Fruit fly (Drosophila melanogaster) whole organism, embryonic: Measurements from ENCODE around the gene Mst89B.

ENCODE experiments used
- BEAF-32 ChIP-seq: fragments of 200-800 bp; sonication (Bioruptor generic); optimal IDR thresholded peaks from 3 replicates; lab custom pipeline; 2017; ENCODE audit warnings: missing biosample characterization, missing genetic modification characterization, mild to moderate bottlenecking, moderate library complexity, missing genetic modification reagents
- Bdp1 ChIP-seq: fragments of 200-800 bp; sonication (Bioruptor generic); optimal IDR thresholded peaks from 3 replicates; lab custom pipeline; 2016; ENCODE audit warnings: missing biosample characterization, missing genetic modification characterization
- Bgb ChIP-seq: fragments of 200-800 bp; sonication (Bioruptor generic); IDR thresholded peaks from 2 replicates; pipeline ENCODE4 v1.3.6; 2022; ENCODE audit warnings: missing biosample characterization, missing genetic modification characterization; ENCODE audit not compliant: partially characterized antibody
- CG14014 ChIP-seq: fragments of 200-800 bp; sonication (Bioruptor generic); IDR thresholded peaks from 2 replicates; pipeline ENCODE4 v1.3.6; 2022; ENCODE audit warnings: missing biosample characterization, missing genetic modification characterization
- CG14667 ChIP-seq: fragments of 200-800 bp; sonication (Bioruptor generic); IDR thresholded peaks from 2 replicates; pipeline ENCODE4 v1.3.6; 2022; ENCODE audit warnings: missing biosample characterization, missing genetic modification characterization
- CG14965 ChIP-seq: fragments of 200-800 bp; sonication (Bioruptor generic); optimal IDR thresholded peaks from 2 replicates; lab custom pipeline; 2016; ENCODE audit warnings: missing biosample characterization, missing genetic modification characterization, borderline replicate concordance
- CG15269 ChIP-seq: fragments of 200-800 bp; sonication (Bioruptor generic); optimal IDR thresholded peaks from 2 replicates; lab custom pipeline; 2018; ENCODE audit warnings: missing biosample characterization, mild to moderate bottlenecking, missing genetic modification characterization, moderate library complexity
- CG16863 ChIP-seq: fragments of 200-800 bp; sonication (Bioruptor generic); optimal IDR thresholded peaks from 3 replicates; lab custom pipeline; 2016; ENCODE audit warnings: missing biosample characterization, missing genetic modification characterization
- CG17186 ChIP-seq: fragments of 200-800 bp; sonication (Bioruptor generic); optimal IDR thresholded peaks from 3 replicates; lab custom pipeline; 2017; ENCODE audit warnings: missing biosample characterization, missing genetic modification reagents, missing genetic modification characterization
- CG1792 ChIP-seq: fragments of 200-800 bp; sonication (Bioruptor generic); optimal IDR thresholded peaks from 2 replicates; lab custom pipeline; 2016; ENCODE audit warnings: missing biosample characterization, missing genetic modification characterization
- CG30403 ChIP-seq: fragments of 200-800 bp; sonication (Bioruptor generic); optimal IDR thresholded peaks from 3 replicates; lab custom pipeline; 2016; ENCODE audit warnings: missing biosample characterization, missing genetic modification characterization
- CG31388 ChIP-seq: fragments of 200-800 bp; sonication (Bioruptor generic); optimal IDR thresholded peaks from 2 replicates; lab custom pipeline; 2016; ENCODE audit warnings: missing biosample characterization, missing genetic modification characterization
- CG3838 ChIP-seq: fragments of 200-800 bp; sonication (Bioruptor generic); optimal IDR thresholded peaks from 3 replicates; lab custom pipeline; 2016; ENCODE audit warnings: missing biosample characterization, missing genetic modification characterization
- CG4617 ChIP-seq: fragments of 200-800 bp; sonication (Bioruptor generic); optimal IDR thresholded peaks from 3 replicates; lab custom pipeline; 2016; ENCODE audit warnings: missing biosample characterization, missing genetic modification characterization, borderline replicate concordance
- CG6254 ChIP-seq: fragments of 200-800 bp; sonication (Bioruptor generic); optimal IDR thresholded peaks from 3 replicates; lab custom pipeline; 2017; ENCODE audit warnings: mild to moderate bottlenecking, missing biosample characterization, missing genetic modification reagents, missing genetic modification characterization
- CG6765 ChIP-seq: fragments of 200-800 bp; sonication (Bioruptor generic); optimal IDR thresholded peaks from 3 replicates; lab custom pipeline; 2017; ENCODE audit warnings: missing biosample characterization, mild to moderate bottlenecking, missing genetic modification characterization
- CG7556 ChIP-seq: fragments of 200-800 bp; sonication (Bioruptor generic); optimal IDR thresholded peaks from 2 replicates; lab custom pipeline; 2017; ENCODE audit warnings: missing biosample characterization, mild to moderate bottlenecking, missing genetic modification characterization
- CG7963 ChIP-seq: fragments of 200-800 bp; sonication (Bioruptor generic); IDR thresholded peaks from 3 replicates; pipeline ENCODE4 v1.3.6; 2022; ENCODE audit warnings: missing biosample characterization, missing genetic modification characterization; ENCODE audit not compliant: partially characterized antibody
- CG9609 ChIP-seq: fragments of 200-800 bp; sonication (Bioruptor generic); optimal IDR thresholded peaks from 3 replicates; lab custom pipeline; 2016; ENCODE audit warnings: missing biosample characterization, missing genetic modification characterization
- CG9876 ChIP-seq: fragments of 200-800 bp; sonication (Bioruptor generic); optimal IDR thresholded peaks from 2 replicates; lab custom pipeline; 2016; ENCODE audit warnings: missing biosample characterization, missing genetic modification characterization
- Camta ChIP-seq: fragments of 200-800 bp; sonication (Bioruptor generic); optimal IDR thresholded peaks from 2 replicates; lab custom pipeline; 2016; ENCODE audit warnings: missing biosample characterization, missing genetic modification characterization
- Fer2 ChIP-seq: fragments of 200-800 bp; sonication (Bioruptor generic); optimal IDR thresholded peaks from 2 replicates; lab custom pipeline; 2018; ENCODE audit warnings: missing biosample characterization, mild to moderate bottlenecking, missing genetic modification characterization, moderate library complexity
- Fer3 ChIP-seq: fragments of 200-800 bp; sonication (Bioruptor generic); optimal IDR thresholded peaks from 2 replicates; lab custom pipeline; 2018; ENCODE audit warnings: missing biosample characterization, mild to moderate bottlenecking, missing genetic modification characterization, moderate library complexity
- Gsc ChIP-seq: fragments of 200-800 bp; sonication (Bioruptor generic); IDR thresholded peaks from 2 replicates; pipeline ENCODE4 v1.3.6; 2022; ENCODE audit warnings: missing biosample characterization, missing genetic modification characterization
- HLH3B ChIP-seq: fragments of 200-800 bp; sonication (Bioruptor generic); IDR thresholded peaks from 2 replicates; pipeline ENCODE4 v1.3.6; 2022; ENCODE audit warnings: missing biosample characterization, missing genetic modification characterization
- Hey ChIP-seq: fragments of 200-800 bp; sonication (Bioruptor generic); optimal IDR thresholded peaks from 3 replicates; lab custom pipeline; 2018; ENCODE audit warnings: missing biosample characterization, mild to moderate bottlenecking, missing genetic modification characterization
- Hmx ChIP-seq: fragments of 200-800 bp; sonication (Bioruptor generic); optimal IDR thresholded peaks from 2 replicates; lab custom pipeline; 2016; ENCODE audit warnings: missing biosample characterization, missing genetic modification characterization
- Hr3 ChIP-seq: fragments of 200-800 bp; sonication (Bioruptor generic); optimal IDR thresholded peaks from 3 replicates; lab custom pipeline; 2016; ENCODE audit warnings: missing biosample characterization, missing genetic modification characterization
- Lpt ChIP-seq: fragments of >200 bp; optimal IDR thresholded peaks from 2 replicates; lab custom pipeline; 2018; ENCODE audit warnings: missing biosample characterization, missing genetic modification characterization
- MESR4 ChIP-seq: fragments of 200-800 bp; sonication (Bioruptor generic); optimal IDR thresholded peaks from 2 replicates; lab custom pipeline; 2018; ENCODE audit warnings: missing biosample characterization, mild to moderate bottlenecking, missing genetic modification characterization, moderate library complexity
- Oaz ChIP-seq: fragments of 200-800 bp; sonication (Bioruptor generic); IDR thresholded peaks from 2 replicates; pipeline ENCODE4 v1.3.6; 2022; ENCODE audit warnings: missing biosample characterization, missing genetic modification characterization
- Sry-β ChIP-seq: fragments of 200-800 bp; sonication (Bioruptor generic); optimal IDR thresholded peaks from 2 replicates; lab custom pipeline; 2018; ENCODE audit warnings: missing biosample characterization, mild to moderate bottlenecking, missing genetic modification characterization, moderate library complexity
- Ssrp ChIP-seq: fragments of 200-800 bp; sonication (Bioruptor generic); optimal IDR thresholded peaks from 2 replicates; lab custom pipeline; 2018; ENCODE audit warnings: missing biosample characterization, mild to moderate bottlenecking, missing genetic modification characterization, moderate library complexity
- az2 ChIP-seq: fragments of 200-800 bp; sonication (Bioruptor generic); optimal IDR thresholded peaks from 3 replicates; lab custom pipeline; 2016; ENCODE audit warnings: missing biosample characterization, missing genetic modification characterization
- bowl ChIP-seq: fragments of 200-800 bp; sonication (Bioruptor generic); IDR thresholded peaks from 2 replicates; pipeline ENCODE4 v1.3.6; 2022; ENCODE audit warnings: missing biosample characterization, missing genetic modification characterization
- danr ChIP-seq: fragments of 200-800 bp; sonication (Bioruptor generic); IDR thresholded peaks from 2 replicates; pipeline ENCODE4 v1.3.6; 2022; ENCODE audit warnings: missing biosample characterization, missing genetic modification characterization
- fd102C ChIP-seq: fragments of 200-800 bp; sonication (Bioruptor generic); optimal IDR thresholded peaks from 2 replicates; lab custom pipeline; 2018; ENCODE audit warnings: missing biosample characterization, mild to moderate bottlenecking, missing genetic modification characterization, moderate library complexity
- gem ChIP-seq: fragments of 200-800 bp; sonication (Bioruptor generic); optimal IDR thresholded peaks from 2 replicates; lab custom pipeline; 2019; ENCODE audit warnings: missing biosample characterization, mild to moderate bottlenecking, missing genetic modification characterization, moderate library complexity
- gro ChIP-seq: fragments of 200-800 bp; sonication (Bioruptor generic); optimal IDR thresholded peaks from 2 replicates; lab custom pipeline; 2016; ENCODE audit warnings: missing biosample characterization, missing genetic modification characterization
- gt ChIP-seq: fragments of 200-800 bp; sonication (Bioruptor generic); IDR thresholded peaks from 2 replicates; pipeline ENCODE4 v1.3.6; 2022; ENCODE audit warnings: missing biosample characterization, missing genetic modification characterization
- hth ChIP-seq: fragments of >200 bp; optimal IDR thresholded peaks from 2 replicates; lab custom pipeline; 2017; ENCODE audit warnings: inconsistent platforms
- jing ChIP-seq: fragments of 200-800 bp; sonication (Bioruptor generic); optimal IDR thresholded peaks from 2 replicates; lab custom pipeline; 2018; ENCODE audit warnings: missing biosample characterization, mild to moderate bottlenecking, missing genetic modification characterization
- kni ChIP-seq: fragments of 200-800 bp; sonication (Bioruptor generic); optimal IDR thresholded peaks from 3 replicates; lab custom pipeline; 2017; ENCODE audit warnings: mild to moderate bottlenecking, missing biosample characterization, missing genetic modification reagents, missing genetic modification characterization
- luna ChIP-seq: fragments of 200-800 bp; sonication (Bioruptor generic); optimal IDR thresholded peaks from 2 replicates; lab custom pipeline; 2016; ENCODE audit warnings: missing biosample characterization, missing genetic modification characterization
- oc ChIP-seq: fragments of 200-800 bp; sonication (Bioruptor generic); optimal IDR thresholded peaks from 2 replicates; lab custom pipeline; 2018; ENCODE audit warnings: missing biosample characterization, mild to moderate bottlenecking, missing genetic modification characterization, moderate library complexity
- pnt ChIP-seq: fragments of 200-800 bp; sonication (Bioruptor generic); optimal IDR thresholded peaks from 3 replicates; lab custom pipeline; 2016; ENCODE audit warnings: missing biosample characterization, missing genetic modification characterization
- sc ChIP-seq, 3 experiments: fragments of >200 bp in 2 of 3; fragments of 200-800 bp in 1 of 3; sonication (Bioruptor generic) in 1 of 3; optimal IDR thresholded peaks; 2 replicates in 2 of 3; 3 replicates in 1 of 3; lab custom pipeline; 2017; ENCODE audit warnings: mild to moderate bottlenecking in 1 of 3, missing biosample characterization in 1 of 3, missing genetic modification characterization in 1 of 3, missing genetic modification reagents in 1 of 3
- slou ChIP-seq: fragments of 200-800 bp; sonication (Bioruptor generic); optimal IDR thresholded peaks from 3 replicates; lab custom pipeline; 2016; ENCODE audit warnings: missing biosample characterization, missing genetic modification characterization
- so ChIP-seq: fragments of 200-800 bp; sonication (Bioruptor generic); IDR thresholded peaks from 3 replicates; pipeline ENCODE4 v1.3.6; 2022; ENCODE audit warnings: missing biosample characterization, missing genetic modification characterization
- zfh2 ChIP-seq: fragments of 200-800 bp; sonication (Bioruptor generic); optimal IDR thresholded peaks from 2 replicates; lab custom pipeline; 2016; ENCODE audit warnings: missing biosample characterization, missing genetic modification characterization

The Mst89B gene

dm6 chr3R:16222300-16222903, 44.4 kb upstream of the Mst89B start (continued):
- peak; percentile 98 for TF ChIP-seq luna (GFP tag; lab: Kevin White, UChicago)
- peak; percentile 97 for TF ChIP-seq CG17186 (GFP tag; lab: Kevin White, UChicago)
- peak; percentile 78 for TF ChIP-seq Sry-β (GFP tag; lab: Kevin White, UChicago)
- peak; percentile 99 for TF ChIP-seq CG31388 (GFP tag; lab: Kevin White, UChicago)
- peak; percentile 95 for TF ChIP-seq kni (GFP tag; lab: Kevin White, UChicago)
- peak; percentile 100 for TF ChIP-seq CG14667 (GFP tag; lab: Robert Waterston, UW)
- TF ChIP-seq Hr3 = peak; percentile 98
- TF ChIP-seq oc (tag; lab: Kevin White, UChicago) = peak; percentile 100
- TF ChIP-seq Hey = peak; percentile 97
- peak; percentile 99 for TF ChIP-seq gem
- TF ChIP-seq CG6254 (GFP tag; lab: Kevin White, UChicago) = peak; percentile 97
- peak; percentile 99 for TF ChIP-seq Oaz
- peak; percentile 99 for TF ChIP-seq Gsc (GFP tag; lab: Robert Waterston, UW)
- peak; percentile 100 for TF ChIP-seq gro (GFP tag; lab: Kevin White, UChicago)
- peak; percentile 99 for TF ChIP-seq CG4617
- peak; percentile 99 for TF ChIP-seq gt
- peak; percentile 98 for TF ChIP-seq CG3838 (GFP tag; lab: Kevin White, UChicago)
- peak; percentile 99 for TF ChIP-seq Camta (GFP tag; lab: Kevin White, UChicago)
- peak; percentile 94 for TF ChIP-seq CG14965 (GFP tag; lab: Kevin White, UChicago)
- peak; percentile 99 for TF ChIP-seq CG30403 (GFP tag; lab: Kevin White, UChicago)
- peak; percentile 60 for TF ChIP-seq Bgb (GFP tag; lab: Robert Waterston, UW)
- TF ChIP-seq az2 (GFP tag; lab: Kevin White, UChicago) = peak; percentile 99
- peak; percentile 100 for TF ChIP-seq pnt (GFP tag; lab: Kevin White, UChicago)
- peak; percentile 99 for TF ChIP-seq bowl (GFP tag; lab: Robert Waterston, UW)
- peak; percentile 97 for TF ChIP-seq Fer2 (tag; lab: Kevin White, UChicago)
- peak; percentile 99 for TF ChIP-seq Fer3
- peak; percentile 95 for TF ChIP-seq Hmx (GFP tag; lab: Kevin White, UChicago)
- TF ChIP-seq slou (GFP tag; lab: Kevin White, UChicago) = peak; percentile 95
- peak; percentile 100 for TF ChIP-seq so (GFP tag; lab: Robert Waterston, UW)
- TF ChIP-seq sc (optimal IDR thresholded peaks at IDR 0.05; lab: Kevin White, UChicago) = no peak
- TF ChIP-seq sc (GFP tag; optimal IDR thresholded peaks at IDR 0.05; lab: Kevin White, UChicago) = peak; percentile 98
- peak; percentile 99 for TF ChIP-seq danr (GFP tag; lab: Robert Waterston, UW)
- TF ChIP-seq Lpt (GFP tag; lab: Kevin White, UChicago) = no peak
- peak; percentile 100 for TF ChIP-seq HLH3B (GFP tag; lab: Robert Waterston, UW)
- TF ChIP-seq CG15269 (tag; lab: Kevin White, UChicago) = peak; percentile 99
- peak; percentile 99 for TF ChIP-seq CG9876 (GFP tag; lab: Kevin White, UChicago)
- TF ChIP-seq CG16863 (GFP tag; lab: Kevin White, UChicago) = peak; percentile 100
- TF ChIP-seq CG7556 (GFP tag; lab: Kevin White, UChicago) = peak; percentile 87
- peak; percentile 98 for TF ChIP-seq zfh2
- peak; percentile 98 for TF ChIP-seq Ssrp (tag; lab: Kevin White, UChicago)
- TF ChIP-seq MESR4 (GFP tag; lab: Kevin White, UChicago) = peak; percentile 92
- TF ChIP-seq jing (GFP tag; lab: Kevin White, UChicago) = peak; percentile 99
- no peak for TF ChIP-seq hth (lab: Kevin White, UChicago)
- peak; percentile 93 for TF ChIP-seq CG6765
- peak; percentile 95 for TF ChIP-seq Bdp1 (GFP tag; lab: Kevin White, UChicago)
- peak; percentile 99 for TF ChIP-seq CG1792 (GFP tag; lab: Kevin White, UChicago)
- TF ChIP-seq CG9609 = peak; percentile 99
- peak; percentile 20 for TF ChIP-seq BEAF-32 (GFP tag; lab: Kevin White, UChicago)
- TF ChIP-seq CG14014 (GFP tag; lab: Robert Waterston, UW) = peak; percentile 100
- peak; percentile 85 for TF ChIP-seq fd102C (GFP tag; lab: Kevin White, UChicago)
- no peak for TF ChIP-seq CG7963 (GFP tag; lab: Robert Waterston, UW)
